Worm (Caenorhabditis elegans): ENCODE measurements around the gene mig-6.

DNA sequence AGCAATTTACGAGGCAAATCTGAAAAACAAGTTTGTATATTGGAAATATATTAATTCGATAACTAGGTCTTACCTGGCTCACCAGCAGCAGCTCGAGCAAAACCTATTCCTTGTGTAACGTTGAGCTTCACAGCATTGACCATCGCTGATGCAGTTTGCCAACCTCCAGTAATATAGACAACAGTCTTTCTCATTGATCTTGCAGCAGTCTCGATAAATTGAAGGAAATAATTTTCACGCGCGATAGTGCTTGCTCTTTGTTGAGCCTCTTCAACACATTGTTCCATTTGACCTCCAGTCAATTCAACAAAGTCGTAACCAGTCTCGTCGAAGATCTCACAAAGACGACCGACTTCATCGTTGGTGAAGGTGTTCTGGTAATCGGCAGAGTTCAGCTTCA lies 16.4 kb upstream of the mig-6 start:
- TF ChIP-seq blmp-1 (tag; optimal IDR thresholded peaks at IDR 0.05) (no peak), nhr-237 (tag; optimal IDR thresholded peaks at IDR 0.05) (no peak), snpc-4 (tag; optimal IDR thresholded peaks at IDR 0.05) (no peak), nhr-12 (tag; optimal IDR thresholded peaks at IDR 0.05) (no peak), unc-120 (tag; optimal IDR thresholded peaks at IDR 0.05; ENCODE audit: poor library complexity, severe bottlenecking) (no peak), sem-2 (GFP tag; optimal IDR thresholded peaks at IDR 0.05) (no peak), pha-4 (tag; optimal IDR thresholded peaks at IDR 0.05) (no peak), lsy-2 (tag; optimal IDR thresholded peaks at IDR 0.05) (no peak), ztf-11 (tag; optimal IDR thresholded peaks at IDR 0.05) (no peak), ceh-39 (tag; optimal IDR thresholded peaks at IDR 0.05) (no peak), nhr-28 (tag; optimal IDR thresholded peaks at IDR 0.05) (no peak), zip-8 (tag; optimal IDR thresholded peaks at IDR 0.05) (no peak)

Data from whole organism, mixed stage, embryonic.